Worm (Caenorhabditis elegans): Measurements from ENCODE around the gene clec-160.

Gene clec-160

DNA sequence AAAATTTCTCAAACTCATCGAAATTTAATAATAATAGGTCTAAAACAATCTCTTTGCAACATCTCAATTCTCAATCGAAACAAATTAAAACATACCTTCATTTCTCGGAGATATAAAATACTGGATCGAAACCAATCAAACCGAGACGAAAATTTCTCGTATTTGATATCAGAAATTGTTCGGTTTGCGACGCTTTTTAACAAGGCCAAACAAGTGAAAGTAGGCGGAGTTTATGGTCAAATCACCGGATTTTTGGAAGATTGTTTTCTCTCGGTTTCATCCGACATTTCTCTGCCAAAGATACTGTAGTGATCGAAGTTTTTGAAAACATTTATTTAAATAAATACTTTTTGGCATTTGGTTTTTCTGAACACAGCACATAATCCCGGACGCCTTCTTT lies 40.4 kb downstream of the clec-160 start, which contains the start of gene C02F5.14:
Gene C02F5.14, minus strand, starts transcription at position 157 of the 400 bp plus-strand sequence.
- TF ChIP-seq C17E4.6 (GFP tag; IDR thresholded peaks at IDR 0.05) (no peak), ztf-6 (GFP tag; IDR thresholded peaks at IDR 0.05) (no peak), cebp-2 (GFP tag; IDR thresholded peaks at IDR 0.05) (no peak), die-1 (tag; optimal IDR thresholded peaks at IDR 0.05) (no peak), attf-6 (GFP tag; IDR thresholded peaks at IDR 0.05) (no peak), madf-10 (tag; optimal IDR thresholded peaks at IDR 0.05) (no peak), sptf-2 (GFP tag; optimal IDR thresholded peaks at IDR 0.05) (no peak), F33H1.4 (GFP tag; IDR thresholded peaks at IDR 0.05) (no peak), B0035.1 (tag; optimal IDR thresholded peaks at IDR 0.05) (no peak), nhr-120 (GFP tag; IDR thresholded peaks at IDR 0.05) (no peak), repo-1 (tag; optimal IDR thresholded peaks at IDR 0.05) (no peak), dox-1 (GFP tag; IDR thresholded peaks at IDR 0.05) (no peak), dpff-1 (tag; optimal IDR thresholded peaks at IDR 0.05) (no peak), ztf-22 (GFP tag; optimal IDR thresholded peaks at IDR 0.05) (no peak), lin-40 (tag; optimal IDR thresholded peaks at IDR 0.05) (no peak), ekl-4 (GFP tag; IDR thresholded peaks at IDR 0.05) (no peak)

DNA sequence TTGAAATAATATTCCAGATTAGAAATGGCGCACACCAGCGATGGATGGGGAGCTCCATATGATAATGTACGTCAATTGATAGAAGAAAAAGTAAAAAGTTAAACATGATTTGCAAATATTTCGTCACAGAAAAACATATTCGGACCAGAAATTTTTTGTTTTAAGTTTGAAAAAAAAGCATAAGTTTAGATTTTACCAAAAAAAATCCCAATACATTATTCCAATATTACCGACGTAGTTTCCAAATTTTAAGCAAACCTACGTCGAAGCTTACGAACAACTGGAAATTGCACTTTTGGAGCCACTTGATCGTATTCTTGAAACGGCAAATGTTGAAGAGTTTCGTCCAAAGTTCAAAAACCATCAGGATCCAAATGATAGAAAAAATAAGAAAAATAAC lies 43.1 kb downstream of the clec-160 start, which contains the start of gene henn-1:
Gene henn-1, plus strand, starts transcription at position 18 of the 400 bp plus-strand sequence.
- TF ChIP-seq ceh-40 (GFP tag; IDR thresholded peaks at IDR 0.05), result no peak
- TF ChIP-seq F39B2.1 (GFP tag; IDR thresholded peaks at IDR 0.05), result no peak
- TF ChIP-seq atf-7 (tag; optimal IDR thresholded peaks at IDR 0.05), result no peak
- TF ChIP-seq F23B12.7 (tag; optimal IDR thresholded peaks at IDR 0.05; ENCODE audit: insufficient read depth), result no peak
- TF ChIP-seq nhr-120 (GFP tag; IDR thresholded peaks at IDR 0.05), result no peak
- no peak for TF ChIP-seq T07F8.4 (tag; optimal IDR thresholded peaks at IDR 0.05)
- no peak for TF ChIP-seq let-607 (tag; optimal IDR thresholded peaks at IDR 0.05)
- no peak for TF ChIP-seq F37B4.10 (GFP tag; IDR thresholded peaks at IDR 0.05)
- no peak for TF ChIP-seq ztf-26 (tag; optimal IDR thresholded peaks at IDR 0.05)
- no peak for TF ChIP-seq madf-6 (GFP tag; IDR thresholded peaks at IDR 0.05)
- no peak for TF ChIP-seq zfh-2 (GFP tag; conservative IDR thresholded peaks at IDR 0.05)
- TF ChIP-seq ama-1 (optimal IDR thresholded peaks at IDR 0.05), result peak; percentile 56
- TF ChIP-seq ama-1 (GFP tag; optimal IDR thresholded peaks at IDR 0.05), result no peak
- no peak for TF ChIP-seq lsy-27 (tag; optimal IDR thresholded peaks at IDR 0.05; ENCODE audit: borderline replicate concordance, insufficient read depth)
- no peak for TF ChIP-seq F52B5.7 (tag; optimal IDR thresholded peaks at IDR 0.05)
- no peak for TF ChIP-seq Y95B8A.8 (GFP tag; IDR thresholded peaks at IDR 0.05)
- 0 out of 2 replicates have a peak, but pooled peaks have one; percentile 47 for TF ChIP-seq nfyb-1 (GFP tag; IDR thresholded peaks at IDR 0.05)
- peak; percentile 48; the same call in 1 of the 2 replicates for TF ChIP-seq cebp-1 (GFP tag; IDR thresholded peaks at IDR 0.05)
- peak; percentile 50 for TF ChIP-seq cebp-1 (tag; optimal IDR thresholded peaks at IDR 0.05)

DNA sequence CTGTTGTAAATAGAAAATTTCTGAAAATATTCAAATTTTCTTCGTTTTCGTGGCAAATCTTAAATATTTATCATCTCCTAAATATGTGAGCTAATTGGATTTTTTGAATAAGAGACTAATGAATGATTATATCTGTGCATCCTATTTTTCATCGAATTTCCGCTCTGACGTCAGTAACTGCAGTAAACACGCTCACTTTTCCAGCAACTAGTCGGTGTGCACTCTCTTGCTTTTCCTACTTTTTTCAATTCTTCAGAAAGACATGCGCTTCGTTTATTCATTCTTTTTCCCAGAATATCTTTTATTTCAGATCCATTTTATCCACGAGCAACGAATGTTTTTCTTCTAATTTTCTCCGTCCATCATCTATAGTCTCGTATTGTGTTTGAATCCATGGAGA lies 46.3 kb downstream of the clec-160 start:
- TF ChIP-seq nhr-27 (tag; optimal IDR thresholded peaks at IDR 0.05), result no peak
- no peak for TF ChIP-seq attf-5 (GFP tag; optimal IDR thresholded peaks at IDR 0.05)
- TF ChIP-seq K12H6.12 (tag; optimal IDR thresholded peaks at IDR 0.05), result no peak
- TF ChIP-seq ceh-58 (GFP tag; IDR thresholded peaks at IDR 0.05), result 0 out of 2 replicates have a peak, but pooled peaks have one; percentile 65
- TF ChIP-seq F52B5.7 (tag; optimal IDR thresholded peaks at IDR 0.05), result no peak
- no peak for TF ChIP-seq tbx-9 (tag; optimal IDR thresholded peaks at IDR 0.05; ENCODE audit: borderline replicate concordance)
